Worm (Caenorhabditis elegans) whole organism, L1 larva: Measurements from ENCODE around the gene T20B12.3.

Experiments used
- C04F5.9 ChIP-seq: sonication (generic microtip); optimal IDR thresholded peaks from 2 replicates; lab custom pipeline; 2016; ENCODE audit warnings: missing genetic modification characterization, missing compliant biosample characterization
- F16B12.6 ChIP-seq: fragments of 150-350 bp; optimal IDR thresholded peaks from 2 replicates; lab custom pipeline; 2014; ENCODE audit warnings: missing biosample characterization, missing genetic modification characterization
- Y116A8C.19 ChIP-seq: sonication (generic microtip); optimal IDR thresholded peaks from 2 replicates; lab custom pipeline; 2016; ENCODE audit warnings: missing compliant biosample characterization, missing genetic modification characterization, borderline replicate concordance
- aha-1 ChIP-seq: fragments of 150-350 bp; optimal IDR thresholded peaks from 2 replicates; lab custom pipeline; 2014; ENCODE audit warnings: missing biosample characterization, missing genetic modification characterization
- alr-1 ChIP-seq: fragments of 200-800 bp; sonication (Bioruptor generic); optimal IDR thresholded peaks from 2 replicates; lab custom pipeline; 2018; ENCODE audit warnings: borderline replicate concordance, mild to moderate bottlenecking, missing genetic modification characterization, missing compliant biosample characterization
- ama-1 ChIP-seq: fragments of 150-350 bp; optimal IDR thresholded peaks from 2 replicates; lab custom pipeline; 2014
- blmp-1 ChIP-seq: fragments of 150-350 bp; optimal IDR thresholded peaks from 2 replicates; lab custom pipeline; 2014; ENCODE audit warnings: missing biosample characterization, missing genetic modification characterization
- ceh-8 ChIP-seq: fragments of 200-800 bp; sonication (Bioruptor generic); optimal IDR thresholded peaks from 2 replicates; lab custom pipeline; 2018; ENCODE audit warnings: mild to moderate bottlenecking, missing genetic modification characterization, moderate library complexity, missing compliant biosample characterization
- ceh-88 ChIP-seq: fragments of 200-800 bp; sonication (Bioruptor generic); IDR thresholded peaks from 2 replicates; pipeline ENCODE4 v1.3.6; 2022; ENCODE audit warnings: missing genetic modification characterization, missing compliant biosample characterization
- ceh-90 ChIP-seq: sonication (generic microtip); optimal IDR thresholded peaks from 2 replicates; lab custom pipeline; 2016; ENCODE audit warnings: missing genetic modification characterization, missing compliant biosample characterization
- dpl-1 ChIP-seq, 3 experiments: fragments of 150-350 bp in 2 of 3; sonication (generic microtip) in 1 of 3; optimal IDR thresholded peaks; 2 replicates each; lab custom pipeline; 2014 to 2017; ENCODE audit warnings: missing biosample characterization in 3 of 3, missing genetic modification characterization in 3 of 3, missing genetic modification reagents in 3 of 3
- dsc-1 ChIP-seq: sonication (generic microtip); optimal IDR thresholded peaks from 2 replicates; lab custom pipeline; 2016; ENCODE audit warnings: mild to moderate bottlenecking, missing genetic modification characterization, missing compliant biosample characterization
- efl-1 ChIP-seq, 4 experiments: fragments of 150-350 bp; optimal IDR thresholded peaks in 3 of 4; peaks in 1 of 4; 1 replicate in 1 of 4; 2 replicates in 3 of 4; lab custom pipeline; 2014; ENCODE audit warnings: missing biosample characterization in 2 of 4, missing genetic modification characterization in 2 of 4, missing genetic modification reagents in 2 of 4
- efl-3 ChIP-seq: fragments of 200-800 bp; sonication (Bioruptor generic); optimal IDR thresholded peaks from 2 replicates; lab custom pipeline; 2018; ENCODE audit warnings: mild to moderate bottlenecking, missing genetic modification characterization, missing compliant biosample characterization
- egl-27 ChIP-seq, 2 experiments: fragments of 150-350 bp in 1 of 2; sonication (generic microtip); optimal IDR thresholded peaks; 3 replicates each; lab custom pipeline; 2017 to 2018; ENCODE audit warnings: missing biosample characterization in 2 of 2, missing genetic modification characterization in 2 of 2, missing genetic modification reagents in 2 of 2
- elt-2 ChIP-seq: sonication (generic microtip); optimal IDR thresholded peaks from 2 replicates; lab custom pipeline; 2016; ENCODE audit warnings: missing genetic modification characterization, mild to moderate bottlenecking, inconsistent platforms, missing compliant biosample characterization, missing genetic modification reagents
- elt-3 ChIP-seq, 6 experiments: fragments of 150-350 bp in 1 of 6; sonication (generic microtip); optimal IDR thresholded peaks; 2 replicates each; lab custom pipeline; 2017 to 2018; ENCODE audit warnings: missing biosample characterization in 6 of 6, missing genetic modification characterization in 6 of 6, inconsistent platforms in 1 of 6
- ets-5 ChIP-seq: fragments of 200-800 bp; sonication (Bioruptor generic); IDR thresholded peaks from 2 replicates; pipeline ENCODE4 v1.3.6; 2022; ENCODE audit warnings: missing genetic modification characterization, missing compliant biosample characterization
- fkh-10 ChIP-seq: sonication (generic microtip); optimal IDR thresholded peaks from 2 replicates; lab custom pipeline; 2017; ENCODE audit warnings: missing biosample characterization, missing genetic modification reagents, missing genetic modification characterization
- fkh-4 ChIP-seq: sonication (generic microtip); optimal IDR thresholded peaks from 2 replicates; lab custom pipeline; 2016; ENCODE audit warnings: missing compliant biosample characterization, missing genetic modification characterization, borderline replicate concordance
- fkh-8 ChIP-seq: sonication (generic microtip); optimal IDR thresholded peaks from 2 replicates; lab custom pipeline; 2016; ENCODE audit warnings: mild to moderate bottlenecking, missing genetic modification characterization, missing compliant biosample characterization
- hlh-17 ChIP-seq: fragments of 200-800 bp; sonication (Bioruptor generic); optimal IDR thresholded peaks from 2 replicates; lab custom pipeline; 2018; ENCODE audit warnings: missing genetic modification characterization, mild to moderate bottlenecking, missing compliant biosample characterization, moderate library complexity, borderline replicate concordance
- hpl-2 ChIP-seq: fragments of 150-350 bp; optimal IDR thresholded peaks from 2 replicates; lab custom pipeline; 2014; ENCODE audit warnings: missing biosample characterization, missing genetic modification reagents, missing genetic modification characterization
- lin-13 ChIP-seq: fragments of 150-350 bp; optimal IDR thresholded peaks from 2 replicates; lab custom pipeline; 2014; ENCODE audit warnings: missing biosample characterization, missing genetic modification reagents, missing genetic modification characterization
- lin-15B ChIP-seq: fragments of 150-350 bp; sonication (generic microtip); optimal IDR thresholded peaks from 3 replicates; lab custom pipeline; 2014; ENCODE audit warnings: missing biosample characterization, missing genetic modification characterization
- lsy-2 ChIP-seq, 2 experiments: fragments of 150-350 bp; optimal IDR thresholded peaks; 2 replicates each; lab custom pipeline; 2014; ENCODE audit warnings: missing biosample characterization in 2 of 2, missing genetic modification characterization in 2 of 2
- mab-9 ChIP-seq: fragments of 200-800 bp; sonication (Bioruptor generic); IDR thresholded peaks from 2 replicates; pipeline ENCODE4 v1.3.6; 2022; ENCODE audit warnings: missing genetic modification reagents, missing genetic modification characterization, missing compliant biosample characterization
- mef-2 ChIP-seq: fragments of 150-350 bp; optimal IDR thresholded peaks from 2 replicates; lab custom pipeline; 2014; ENCODE audit warnings: missing biosample characterization, missing genetic modification characterization
- mep-1 ChIP-seq: fragments of 150-350 bp; optimal IDR thresholded peaks from 2 replicates; lab custom pipeline; 2014; ENCODE audit warnings: missing biosample characterization, missing genetic modification characterization
- nhr-11 ChIP-seq: fragments of 150-350 bp; optimal IDR thresholded peaks from 2 replicates; lab custom pipeline; 2014; ENCODE audit warnings: missing biosample characterization, missing genetic modification characterization
- nhr-12 ChIP-seq: sonication (generic microtip); optimal IDR thresholded peaks from 2 replicates; lab custom pipeline; 2017; ENCODE audit warnings: missing biosample characterization, missing genetic modification characterization
- nhr-19 ChIP-seq: fragments of 200-800 bp; sonication (Bioruptor generic); conservative IDR thresholded peaks from 2 replicates; pipeline ENCODE4 v1.3.6; 2022; ENCODE audit warnings: missing genetic modification characterization, missing compliant biosample characterization
- nhr-20 ChIP-seq: sonication (generic microtip); optimal IDR thresholded peaks from 2 replicates; lab custom pipeline; 2016; ENCODE audit warnings: mild to moderate bottlenecking, missing genetic modification characterization, missing compliant biosample characterization
- nhr-237 ChIP-seq: fragments of 150-350 bp; optimal IDR thresholded peaks from 2 replicates; lab custom pipeline; 2014; ENCODE audit warnings: missing biosample characterization, missing genetic modification characterization
- nhr-28 ChIP-seq: fragments of 150-350 bp; optimal IDR thresholded peaks from 2 replicates; lab custom pipeline; 2014; ENCODE audit warnings: missing biosample characterization, missing genetic modification characterization
- nhr-47 ChIP-seq: sonication (generic microtip); optimal IDR thresholded peaks from 2 replicates; lab custom pipeline; 2016; ENCODE audit warnings: mild to moderate bottlenecking, missing genetic modification characterization, moderate library complexity, missing compliant biosample characterization
- nhr-71 ChIP-seq: sonication (generic microtip); optimal IDR thresholded peaks from 2 replicates; lab custom pipeline; 2016; ENCODE audit warnings: mild to moderate bottlenecking, missing genetic modification characterization, moderate library complexity, missing compliant biosample characterization
- nhr-77 ChIP-seq: fragments of 150-350 bp; optimal IDR thresholded peaks from 2 replicates; lab custom pipeline; 2014; ENCODE audit warnings: missing biosample characterization, missing genetic modification characterization
- nhr-84 ChIP-seq: sonication (generic microtip); optimal IDR thresholded peaks from 2 replicates; lab custom pipeline; 2017; ENCODE audit warnings: missing biosample characterization, missing genetic modification characterization
- nhr-90 ChIP-seq: sonication (generic microtip); optimal IDR thresholded peaks from 2 replicates; lab custom pipeline; 2016; ENCODE audit warnings: mild to moderate bottlenecking, missing genetic modification characterization, missing compliant biosample characterization; ENCODE audit not compliant: poor library complexity
- pag-3 ChIP-seq: sonication (generic microtip); optimal IDR thresholded peaks from 2 replicates; lab custom pipeline; 2017; ENCODE audit warnings: missing genetic modification characterization, mild to moderate bottlenecking, missing compliant biosample characterization, antibody characterized with exemption, borderline replicate concordance; ENCODE audit not compliant: insufficient read depth
- pax-3 ChIP-seq: fragments of 200-800 bp; sonication (Bioruptor generic); optimal IDR thresholded peaks from 2 replicates; lab custom pipeline; 2018; ENCODE audit warnings: mild to moderate bottlenecking, missing genetic modification characterization, moderate library complexity, missing compliant biosample characterization
- pqm-1 ChIP-seq: sonication (generic microtip); optimal IDR thresholded peaks from 3 replicates; lab custom pipeline; 2017; ENCODE audit warnings: missing biosample characterization, missing genetic modification characterization
- rnt-1 ChIP-seq: sonication (generic microtip); optimal IDR thresholded peaks from 2 replicates; lab custom pipeline; 2016; ENCODE audit warnings: mild to moderate bottlenecking, missing genetic modification characterization, moderate library complexity, missing compliant biosample characterization
- snu-23 ChIP-seq: sonication (generic microtip); optimal IDR thresholded peaks from 2 replicates; lab custom pipeline; 2016; ENCODE audit warnings: missing genetic modification characterization, missing compliant biosample characterization
- swsn-7 ChIP-seq: sonication (generic microtip); optimal IDR thresholded peaks from 2 replicates; lab custom pipeline; 2016; ENCODE audit warnings: missing genetic modification characterization, missing compliant biosample characterization
- tlp-1 ChIP-seq: fragments of 150-350 bp; optimal IDR thresholded peaks from 2 replicates; lab custom pipeline; 2014; ENCODE audit warnings: missing biosample characterization, missing genetic modification characterization
- unc-30 ChIP-seq: sonication (generic microtip); optimal IDR thresholded peaks from 2 replicates; lab custom pipeline; 2017; ENCODE audit warnings: missing biosample characterization, missing genetic modification characterization
- unc-86 ChIP-seq: sonication (generic microtip); optimal IDR thresholded peaks from 2 replicates; lab custom pipeline; 2016; ENCODE audit warnings: missing genetic modification characterization, missing compliant biosample characterization
- unc-98 ChIP-seq: fragments of 200-800 bp; sonication (Bioruptor generic); IDR thresholded peaks from 2 replicates; pipeline ENCODE4 v1.3.6; 2022; ENCODE audit warnings: missing genetic modification characterization, missing compliant biosample characterization
- vab-15 ChIP-seq: sonication (generic microtip); optimal IDR thresholded peaks from 2 replicates; lab custom pipeline; 2017; ENCODE audit warnings: missing genotype, mild to moderate bottlenecking, missing genetic modification characterization, missing compliant biosample characterization
- zag-1 ChIP-seq: fragments of 150-350 bp; optimal IDR thresholded peaks from 2 replicates; lab custom pipeline; 2014; ENCODE audit warnings: missing biosample characterization, missing genetic modification characterization

The T20B12.3 gene

DNA sequence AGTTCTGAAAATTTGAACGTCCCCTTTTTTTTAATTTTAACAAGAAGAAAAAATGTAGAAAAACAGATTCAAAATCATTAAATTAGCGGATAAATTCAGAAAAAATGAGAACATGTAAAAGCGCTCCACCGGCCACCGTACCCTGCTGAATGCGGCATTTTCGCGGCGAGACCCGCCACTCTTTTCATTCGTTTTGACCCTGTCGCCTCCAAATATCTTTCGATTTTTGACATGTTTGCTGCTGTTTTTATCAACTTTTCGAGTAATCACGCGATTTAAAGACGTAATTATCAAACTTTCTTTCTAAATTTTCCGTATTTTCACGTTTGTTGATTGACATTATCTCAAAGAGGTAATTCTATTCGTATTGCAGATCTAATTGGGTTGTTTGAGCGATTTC lies 45.7 kb upstream of the T20B12.3 start, which contains the start of gene gsp-2:
Gene gsp-2, plus strand, starts transcription at position 374 of the 400 bp plus-strand sequence.
- no peak for TF ChIP-seq unc-98 (GFP tag; lab: Robert Waterston, UW)
- no peak for TF ChIP-seq efl-3 (GFP tag; lab: Kevin White, UChicago)
- TF ChIP-seq pax-3 (tag; lab: Kevin White, UChicago) = peak; percentile 57
- TF ChIP-seq F16B12.6 (tag; lab: Kevin White, UChicago) = no peak
- peak; percentile 78 for TF ChIP-seq nhr-71
- no peak for TF ChIP-seq unc-30
- peak; percentile 24 for TF ChIP-seq nhr-237 (tag; lab: Kevin White, UChicago)
- peak; percentile 58 for TF ChIP-seq swsn-7 (tag; lab: Kevin White, UChicago)
- TF ChIP-seq nhr-19 (GFP tag; lab: Robert Waterston, UW) = peak; percentile 81
- TF ChIP-seq zag-1 (tag; lab: Kevin White, UChicago) = no peak
- TF ChIP-seq nhr-20 (tag; lab: Kevin White, UChicago) = peak; percentile 74
- no peak; the same call in 1 of the 2 replicates for TF ChIP-seq ceh-88
- TF ChIP-seq hlh-17 (GFP tag; lab: Kevin White, UChicago) = no peak
- TF ChIP-seq nhr-47 (tag; lab: Kevin White, UChicago) = peak; percentile 57
- peak; percentile 92 for TF ChIP-seq lin-15B (tag; lab: Kevin White, UChicago)
- peak; percentile 94 to 98 for TF ChIP-seq lsy-2 (tag; optimal IDR thresholded peaks at IDR 0.05; lab: Kevin White, UChicago)
- TF ChIP-seq ceh-8 = no peak
- TF ChIP-seq elt-3 (tag; optimal IDR thresholded peaks at IDR 0.05; lab: Kevin White, UChicago) = peak in 3 of 6 experiments; percentile 29 to 89 (median 51)
- peak; percentile 23 for TF ChIP-seq hpl-2 (GFP tag; lab: Kevin White, UChicago)
- TF ChIP-seq rnt-1 = peak; percentile 56
- TF ChIP-seq blmp-1 (tag; lab: Kevin White, UChicago) = peak; percentile 78
- TF ChIP-seq efl-1 (optimal IDR thresholded peaks at IDR 0.05; lab: Kevin White, UChicago) = peak; percentile 77 to 78
- TF ChIP-seq efl-1 (GFP tag; optimal IDR thresholded peaks at IDR 0.05 in 1 of 2; lab: Kevin White, UChicago) = peak; percentile 66 to 96
- peak; percentile 81 for TF ChIP-seq snu-23
- no peak for TF ChIP-seq ceh-90
- no peak for TF ChIP-seq nhr-11 (tag; lab: Kevin White, UChicago)
- TF ChIP-seq pag-3 (tag; lab: Kevin White, UChicago) = no peak
- TF ChIP-seq fkh-8 (tag; lab: Kevin White, UChicago) = peak; percentile 77
- peak; percentile 81 for TF ChIP-seq vab-15 (tag; lab: Kevin White, UChicago)
- no peak for TF ChIP-seq ama-1
- TF ChIP-seq mef-2 = no peak
- TF ChIP-seq unc-86 (tag; lab: Kevin White, UChicago) = peak; percentile 53
- TF ChIP-seq nhr-77 (tag; lab: Kevin White, UChicago) = peak; percentile 57
- TF ChIP-seq egl-27 (tag; optimal IDR thresholded peaks at IDR 0.05; lab: Kevin White, UChicago) = no peak
- TF ChIP-seq mep-1 = peak; percentile 65
- TF ChIP-seq nhr-84 (tag; lab: Kevin White, UChicago) = no peak
- no peak for TF ChIP-seq aha-1 (tag; lab: Kevin White, UChicago)
- TF ChIP-seq fkh-10 (GFP tag; lab: Kevin White, UChicago) = no peak
- TF ChIP-seq dsc-1 (tag; lab: Kevin White, UChicago) = peak; percentile 53
- peak; percentile 66 to 74 (median 70) for TF ChIP-seq dpl-1 (GFP tag; optimal IDR thresholded peaks at IDR 0.05; lab: Kevin White, UChicago)
- no peak for TF ChIP-seq tlp-1
- TF ChIP-seq Y116A8C.19 (tag; lab: Kevin White, UChicago) = no peak
- no peak for TF ChIP-seq fkh-4 (tag; lab: Kevin White, UChicago)
- no peak for TF ChIP-seq ets-5 (GFP tag; lab: Robert Waterston, UW)
- TF ChIP-seq nhr-90 = peak; percentile 51
- TF ChIP-seq mab-9 = peak; percentile 47; the same call in 1 of the 2 replicates
- TF ChIP-seq nhr-12 (tag; lab: Kevin White, UChicago) = no peak
- TF ChIP-seq alr-1 (tag; lab: Kevin White, UChicago) = no peak
- no peak for TF ChIP-seq pqm-1
- TF ChIP-seq lin-13 (GFP tag; lab: Kevin White, UChicago) = peak; percentile 72
- TF ChIP-seq elt-2 (tag; lab: Kevin White, UChicago) = no peak
- no peak for TF ChIP-seq nhr-28 (tag; lab: Kevin White, UChicago)
- no peak for TF ChIP-seq C04F5.9 (tag; lab: Kevin White, UChicago)
